Fruit fly (Drosophila melanogaster): Measurements from ENCODE around the gene Alg10.

Gene Alg10

dm6 chr3L:11124439-11124838 is 40.3 kb upstream of the Alg10 start (continued):
- TF ChIP-seq bsh (GFP tag; optimal IDR thresholded peaks at IDR 0.05): peak in 1 of 2 experiments; percentile 10
- TF ChIP-seq CG18011 (GFP tag; optimal IDR thresholded peaks at IDR 0.05): no peak
- TF ChIP-seq CG4424 (GFP tag; optimal IDR thresholded peaks at IDR 0.05): peak; percentile 20
- TF ChIP-seq vvl (GFP tag; IDR thresholded peaks at IDR 0.05): no peak
- TF ChIP-seq CG13424 (tag; optimal IDR thresholded peaks at IDR 0.05): peak; percentile 23
- TF ChIP-seq CG7839 (tag; optimal IDR thresholded peaks at IDR 0.05): peak; percentile 17
- no peak for TF ChIP-seq CG6683 (GFP tag; optimal IDR thresholded peaks at IDR 0.05)
- TF ChIP-seq CG4404 (GFP tag; IDR thresholded peaks at IDR 0.05): no peak

- TF ChIP-seq HHEX (GFP tag; optimal IDR thresholded peaks at IDR 0.05) (no peak), klu (GFP tag; IDR thresholded peaks at IDR 0.05) (no peak), Lhr (GFP tag; optimal IDR thresholded peaks at IDR 0.05) (no peak), z (GFP tag; IDR thresholded peaks at IDR 0.05) (no peak), nmo (GFP tag; optimal IDR thresholded peaks at IDR 0.05) (no peak), ranshi (GFP tag; IDR thresholded peaks at IDR 0.05) (no peak), CG15479 (GFP tag; optimal IDR thresholded peaks at IDR 0.05) (no peak), CG31441 (GFP tag; IDR thresholded peaks at IDR 0.05) (no peak), wdn (GFP tag; IDR thresholded peaks at IDR 0.05) (no peak), sd (tag; optimal IDR thresholded peaks at IDR 0.05) (peak; percentile 57), CG4820 (GFP tag; optimal IDR thresholded peaks at IDR 0.05) (no peak), CG3163 (GFP tag; optimal IDR thresholded peaks at IDR 0.05) (no peak), CG12769 (tag; optimal IDR thresholded peaks at IDR 0.05) (peak; percentile 43), eyg (GFP tag; optimal IDR thresholded peaks at IDR 0.05) (no peak), Pdp1 (GFP tag; optimal IDR thresholded peaks at IDR 0.05) (peak in 1 of 2 experiments; percentile 11), zen2 (GFP tag; IDR thresholded peaks at IDR 0.05; ENCODE audit: partially characterized antibody) (no peak), Hr78 (GFP tag; optimal IDR thresholded peaks at IDR 0.05) (peak in 1 of 2 experiments; percentile 20), so (GFP tag; IDR thresholded peaks at IDR 0.05) (peak; percentile 71; the same call in 2 of the 3 replicates), CG18764 (GFP tag; optimal IDR thresholded peaks at IDR 0.05) (no peak), gfzf (GFP tag; optimal IDR thresholded peaks at IDR 0.05) (no peak), CG10431 (GFP tag; optimal IDR thresholded peaks at IDR 0.05) (no peak), CG11456 (GFP tag; IDR thresholded peaks at IDR 0.05) (no peak), chinmo (GFP tag; IDR thresholded peaks at IDR 0.05; ENCODE audit: partially characterized antibody) (0 out of 4 replicates have a peak, but pooled peaks have one; percentile 28), CG18619 (GFP tag; optimal IDR thresholded peaks at IDR 0.05) (no peak), CG12219 (GFP tag; optimal IDR thresholded peaks at IDR 0.05) (no peak), CG3995 (GFP tag; optimal IDR thresholded peaks at IDR 0.05) (no peak), HLH54F (GFP tag; optimal IDR thresholded peaks at IDR 0.05) (no peak), Bgb (GFP tag; IDR thresholded peaks at IDR 0.05; ENCODE audit: partially characterized antibody) (0 out of 2 replicates have a peak, but pooled peaks have one; percentile 11), tgo (GFP tag; IDR thresholded peaks at IDR 0.05) (no peak)
Measured at dm6 chr3L:11124841-11125240, 39.9 kb upstream of the Alg10 start.

All from whole organism, embryonic.